Worm (Caenorhabditis elegans) whole organism, L4 larva: Measurements from ENCODE around the gene W06H8.6.

ENCODE experiments used
- D1046.2 ChIP-seq: fragments of 200-800 bp; sonication (Bioruptor generic); IDR thresholded peaks from 2 replicates; pipeline ENCODE4 v1.3.6; 2022; ENCODE audit warnings: missing genetic modification characterization, missing compliant biosample characterization
- F26F4.8 ChIP-seq: fragments of 200-800 bp; sonication (Bioruptor generic); conservative IDR thresholded peaks from 2 replicates; pipeline ENCODE4 v1.3.6; 2022; ENCODE audit warnings: missing genetic modification characterization, missing compliant biosample characterization
- F37D6.2 ChIP-seq: sonication (generic microtip); optimal IDR thresholded peaks from 2 replicates; lab custom pipeline; 2016; ENCODE audit warnings: mild to moderate bottlenecking, missing genetic modification characterization, missing compliant biosample characterization
- F44E2.7 ChIP-seq: fragments of 200-800 bp; sonication (Bioruptor generic); IDR thresholded peaks from 2 replicates; pipeline ENCODE4 v2.1.2; 2022; ENCODE audit warnings: missing genetic modification characterization, missing compliant biosample characterization
- Y5F2A.4 ChIP-seq: fragments of 200-800 bp; sonication (Bioruptor generic); optimal IDR thresholded peaks from 2 replicates; lab custom pipeline; 2018; ENCODE audit warnings: mild to moderate bottlenecking, missing genetic modification characterization, missing compliant biosample characterization
- ceh-20 ChIP-seq: fragments of 200-800 bp; sonication (Bioruptor generic); IDR thresholded peaks from 2 replicates; pipeline ENCODE4 v1.3.6; 2022; ENCODE audit warnings: missing genetic modification reagents, missing genetic modification characterization, missing compliant biosample characterization
- ceh-32 ChIP-seq: sonication (generic microtip); optimal IDR thresholded peaks from 2 replicates; lab custom pipeline; 2016; ENCODE audit warnings: mild to moderate bottlenecking, missing genetic modification characterization, missing compliant biosample characterization; ENCODE audit not compliant: poor library complexity
- ctbp-1 ChIP-seq: fragments of 200-800 bp; sonication (Bioruptor generic); IDR thresholded peaks from 2 replicates; pipeline ENCODE4 v1.3.6; 2022; ENCODE audit warnings: missing genetic modification reagents, missing genetic modification characterization, missing compliant biosample characterization
- daf-12 ChIP-seq: fragments of 150-350 bp; optimal IDR thresholded peaks from 2 replicates; lab custom pipeline; 2014; ENCODE audit warnings: missing biosample characterization, missing genetic modification reagents, missing genetic modification characterization
- daf-16 ChIP-seq, 3 experiments: sonication (generic microtip); optimal IDR thresholded peaks; 2 replicates each; lab custom pipeline; 2016 to 2017; ENCODE audit warnings: missing genetic modification characterization in 3 of 3, missing genetic modification reagents in 3 of 3, mild to moderate bottlenecking in 2 of 3, missing compliant biosample characterization in 2 of 3, missing biosample characterization in 1 of 3, moderate library complexity in 1 of 3
- dmd-6 ChIP-seq: fragments of 200-800 bp; sonication (Bioruptor generic); IDR thresholded peaks from 2 replicates; pipeline ENCODE4 v1.3.6; 2022; ENCODE audit warnings: missing genetic modification reagents, missing genetic modification characterization, missing compliant biosample characterization
- dpl-1 ChIP-seq: fragments of 150-350 bp; optimal IDR thresholded peaks from 2 replicates; lab custom pipeline; 2014; ENCODE audit warnings: missing biosample characterization, missing genetic modification reagents, missing genetic modification characterization
- dve-1 ChIP-seq: sonication (generic microtip); optimal IDR thresholded peaks from 2 replicates; lab custom pipeline; 2017; ENCODE audit warnings: antibody characterized with exemption, mild to moderate bottlenecking, missing genetic modification characterization, missing compliant biosample characterization; ENCODE audit not compliant: insufficient read depth
- egl-27 ChIP-seq: sonication (generic microtip); optimal IDR thresholded peaks from 3 replicates; lab custom pipeline; 2017; ENCODE audit warnings: missing biosample characterization, missing genetic modification reagents, missing genetic modification characterization
- fos-1 ChIP-seq: fragments of 150-350 bp; optimal IDR thresholded peaks from 2 replicates; lab custom pipeline; 2014; ENCODE audit warnings: missing biosample characterization, missing genetic modification characterization
- hif-1 ChIP-seq, 2 experiments: sonication (generic microtip); optimal IDR thresholded peaks; 2 replicates each; lab custom pipeline; 2016 to 2017; ENCODE audit warnings: missing compliant biosample characterization in 2 of 2, missing genetic modification characterization in 2 of 2, missing genetic modification reagents in 2 of 2, missing genotype in 2 of 2, mild to moderate bottlenecking in 1 of 2
- hlh-11 ChIP-seq: fragments of 200-800 bp; sonication (Bioruptor generic); optimal IDR thresholded peaks from 2 replicates; lab custom pipeline; 2018; ENCODE audit warnings: mild to moderate bottlenecking, missing genetic modification characterization, missing compliant biosample characterization
- hlh-30 ChIP-seq: sonication (generic microtip); optimal IDR thresholded peaks from 2 replicates; lab custom pipeline; 2017; ENCODE audit warnings: antibody characterized with exemption, mild to moderate bottlenecking, missing genetic modification characterization, missing compliant biosample characterization; ENCODE audit not compliant: insufficient read depth
- hmg-1.1 ChIP-seq: fragments of 200-800 bp; sonication (Bioruptor generic); IDR thresholded peaks from 2 replicates; pipeline ENCODE4 v1.3.6; 2022; ENCODE audit warnings: missing genetic modification reagents, missing genetic modification characterization, missing compliant biosample characterization
- jun-1 ChIP-seq: fragments of 150-350 bp; optimal IDR thresholded peaks from 2 replicates; lab custom pipeline; 2014; ENCODE audit warnings: missing biosample characterization, missing genetic modification reagents, missing genetic modification characterization
- lin-1 ChIP-seq: fragments of 200-800 bp; sonication (Bioruptor generic); IDR thresholded peaks from 2 replicates; pipeline ENCODE4 v1.3.6; 2022; ENCODE audit warnings: missing genetic modification reagents, missing genetic modification characterization, missing compliant biosample characterization
- lin-38 ChIP-seq: fragments of 200-800 bp; sonication (Bioruptor generic); IDR thresholded peaks from 2 replicates; pipeline ENCODE4 v1.3.6; 2022; ENCODE audit warnings: missing genetic modification reagents, missing genetic modification characterization, missing compliant biosample characterization
- mdl-1 ChIP-seq, 2 experiments: fragments of 150-350 bp in 1 of 2; sonication (generic microtip) in 1 of 2; optimal IDR thresholded peaks; 2 replicates each; lab custom pipeline; 2014 to 2017; ENCODE audit warnings: missing biosample characterization in 2 of 2, missing genetic modification characterization in 2 of 2
- mep-1 ChIP-seq: fragments of 150-350 bp; sonication (generic microtip); optimal IDR thresholded peaks from 3 replicates; lab custom pipeline; 2014; ENCODE audit warnings: missing biosample characterization, missing genetic modification characterization
- mes-2 ChIP-seq: sonication (generic microtip); optimal IDR thresholded peaks from 2 replicates; lab custom pipeline; 2016; ENCODE audit warnings: missing genotype, mild to moderate bottlenecking, missing genetic modification characterization, missing compliant biosample characterization; ENCODE audit not compliant: poor library complexity, severe bottlenecking
- mxl-2 ChIP-seq: fragments of 200-800 bp; sonication (Bioruptor generic); conservative IDR thresholded peaks from 2 replicates; pipeline ENCODE4 v1.3.6; 2022; ENCODE audit warnings: missing genetic modification reagents, missing genetic modification characterization, missing compliant biosample characterization
- mxl-3 ChIP-seq: fragments of 200-800 bp; sonication (Bioruptor generic); optimal IDR thresholded peaks from 2 replicates; lab custom pipeline; 2018; ENCODE audit warnings: mild to moderate bottlenecking, missing genetic modification characterization, missing compliant biosample characterization
- nhr-102 ChIP-seq: sonication (generic microtip); optimal IDR thresholded peaks from 2 replicates; lab custom pipeline; 2016; ENCODE audit warnings: mild to moderate bottlenecking, missing genetic modification characterization, moderate library complexity, missing compliant biosample characterization
- nhr-28 ChIP-seq: fragments of 150-350 bp; optimal IDR thresholded peaks from 2 replicates; lab custom pipeline; 2014; ENCODE audit warnings: missing biosample characterization, missing genetic modification characterization
- nhr-41 ChIP-seq: fragments of 200-800 bp; sonication (Bioruptor generic); IDR thresholded peaks from 2 replicates; pipeline ENCODE4 v1.3.6; 2022; ENCODE audit warnings: missing genetic modification reagents, missing genetic modification characterization, missing compliant biosample characterization
- nhr-48 ChIP-seq: sonication (generic microtip); optimal IDR thresholded peaks from 2 replicates; lab custom pipeline; 2016; ENCODE audit warnings: mild to moderate bottlenecking, missing genetic modification characterization, missing compliant biosample characterization
- nhr-76 ChIP-seq: fragments of 150-350 bp; optimal IDR thresholded peaks from 2 replicates; lab custom pipeline; 2014; ENCODE audit warnings: missing biosample characterization, missing genetic modification characterization
- nhr-77 ChIP-seq: fragments of 150-350 bp; optimal IDR thresholded peaks from 2 replicates; lab custom pipeline; 2014; ENCODE audit warnings: missing biosample characterization, missing genetic modification characterization
- pha-4 ChIP-seq, 2 experiments: fragments of 150-350 bp in 1 of 2; fragments of 200-800 bp in 1 of 2; sonication (Bioruptor generic) in 1 of 2; IDR thresholded peaks in 1 of 2; optimal IDR thresholded peaks in 1 of 2; 2 replicates each; pipeline versions ENCODE4 v1.3.6 to Lab custom; 2014 to 2022; ENCODE audit warnings: missing genetic modification characterization in 2 of 2, missing genetic modification reagents in 2 of 2, missing biosample characterization in 1 of 2, missing compliant biosample characterization in 1 of 2
- php-3 ChIP-seq: fragments of 200-800 bp; sonication (Bioruptor generic); IDR thresholded peaks from 2 replicates; pipeline ENCODE4 v1.3.6; 2022; ENCODE audit warnings: missing genetic modification reagents, missing genetic modification characterization, missing compliant biosample characterization
- pqm-1 ChIP-seq: sonication (generic microtip); optimal IDR thresholded peaks from 2 replicates; lab custom pipeline; 2017; ENCODE audit warnings: missing biosample characterization, missing genetic modification characterization
- saeg-2 ChIP-seq: fragments of 200-800 bp; sonication (Bioruptor generic); IDR thresholded peaks from 2 replicates; pipeline ENCODE4 v1.3.6; 2022; ENCODE audit warnings: missing genetic modification reagents, missing genetic modification characterization, missing compliant biosample characterization
- sdz-12 ChIP-seq: fragments of 200-800 bp; sonication (Bioruptor generic); optimal IDR thresholded peaks from 2 replicates; lab custom pipeline; 2018; ENCODE audit warnings: mild to moderate bottlenecking, missing genetic modification characterization, missing compliant biosample characterization
- set-16 ChIP-seq: fragments of 200-800 bp; sonication (Bioruptor generic); IDR thresholded peaks from 2 replicates; pipeline ENCODE4 v1.3.6; 2022; ENCODE audit warnings: missing genetic modification reagents, missing genetic modification characterization, missing compliant biosample characterization
- spr-3 ChIP-seq: fragments of 200-800 bp; sonication (Bioruptor generic); optimal IDR thresholded peaks from 2 replicates; lab custom pipeline; 2018; ENCODE audit warnings: mild to moderate bottlenecking, missing genetic modification characterization, missing compliant biosample characterization
- tra-1 ChIP-seq: fragments of 200-800 bp; sonication (Bioruptor generic); IDR thresholded peaks from 2 replicates; pipeline ENCODE4 v1.3.6; 2022; ENCODE audit warnings: missing genetic modification reagents, missing genetic modification characterization, missing compliant biosample characterization
- unc-62 ChIP-seq, 3 experiments: fragments of 150-350 bp in 1 of 3; sonication (generic microtip); optimal IDR thresholded peaks in 2 of 3; peaks in 1 of 3; 1 replicate in 1 of 3; 2 replicates in 2 of 3; lab custom pipeline; 2014 to 2017; ENCODE audit warnings: missing biosample characterization in 3 of 3, missing genetic modification characterization in 3 of 3, missing genetic modification reagents in 3 of 3, missing genotype in 1 of 3
- zfp-3 ChIP-seq: fragments of 200-800 bp; sonication (Bioruptor generic); conservative IDR thresholded peaks from 2 replicates; pipeline ENCODE4 v1.3.6; 2022; ENCODE audit warnings: missing genetic modification reagents, missing genetic modification characterization, missing compliant biosample characterization
- zip-11 ChIP-seq: fragments of 200-800 bp; sonication (Bioruptor generic); IDR thresholded peaks from 2 replicates; pipeline ENCODE4 v1.3.6; 2022; ENCODE audit warnings: missing genetic modification characterization, missing compliant biosample characterization

The W06H8.6 gene

ce11 chrV:6244631-6245030 lies 17.8 kb upstream of the W06H8.6 start (continued):
- no peak for TF ChIP-seq fos-1 (tag; lab: Kevin White, UChicago)

- TF ChIP-seq nhr-76 (tag; lab: Kevin White, UChicago) (no peak), mep-1 (tag; lab: Kevin White, UChicago) (peak; percentile 19), hlh-30 (tag; lab: Kevin White, UChicago) (peak; percentile 68), saeg-2 (no peak), lin-1 (GFP tag; lab: Robert Waterston, UW) (peak; percentile 85), Y5F2A.4 (GFP tag; lab: Kevin White, UChicago) (no peak), F37D6.2 (tag; lab: Kevin White, UChicago) (no peak), daf-12 (tag; lab: Kevin White, UChicago) (no peak), zip-11 (GFP tag; lab: Robert Waterston, UW) (no peak), F26F4.8 (GFP tag; lab: Robert Waterston, UW) (no peak), dpl-1 (GFP tag; lab: Kevin White, UChicago) (no peak), set-16 (GFP tag; lab: Robert Waterston, UW) (no peak; the same call in 1 of the 2 replicates), ceh-20 (GFP tag; lab: Robert Waterston, UW) (peak; percentile 16; the same call in 1 of the 2 replicates), tra-1 (GFP tag; lab: Robert Waterston, UW) (peak; percentile 66; the same call in 1 of the 2 replicates), hmg-1.1 (GFP tag; lab: Robert Waterston, UW) (no peak), mxl-2 (GFP tag; lab: Robert Waterston, UW) (no peak), sdz-12 (no peak), dve-1 (peak; percentile 73), mxl-3 (GFP tag; lab: Kevin White, UChicago) (peak; percentile 86), hlh-11 (tag; lab: Kevin White, UChicago) (peak; percentile 89), pqm-1 (tag; lab: Kevin White, UChicago) (peak; percentile 36), unc-62 (GFP tag; optimal IDR thresholded peaks at IDR 0.05 in 1 of 2; lab: Kevin White, UChicago) (no peak), unc-62 (tag; optimal IDR thresholded peaks at IDR 0.05; lab: Kevin White, UChicago) (no peak), nhr-28 (tag; lab: Kevin White, UChicago) (peak; percentile 74), nhr-77 (tag; lab: Kevin White, UChicago) (peak; percentile 51), pha-4 (GFP tag; IDR thresholded peaks at IDR 0.05; lab: Robert Waterston, UW) (0 out of 2 replicates have a peak, but pooled peaks have one; percentile 45), pha-4 (tag; optimal IDR thresholded peaks at IDR 0.05; lab: Kevin White, UChicago) (no peak), nhr-41 (GFP tag; lab: Robert Waterston, UW) (0 out of 2 replicates have a peak, but pooled peaks have one; percentile 20), spr-3 (GFP tag; lab: Kevin White, UChicago) (no peak), D1046.2 (GFP tag; lab: Robert Waterston, UW) (no peak), jun-1 (no peak), F44E2.7 (GFP tag; lab: Robert Waterston, UW) (no peak), lin-38 (GFP tag; lab: Robert Waterston, UW) (no peak), daf-16 (GFP tag; optimal IDR thresholded peaks at IDR 0.05; lab: Kevin White, UChicago) (peak in 1 of 2 experiments; percentile 37), daf-16 (tag; optimal IDR thresholded peaks at IDR 0.05; lab: Kevin White, UChicago) (peak; percentile 89), mdl-1 (tag; optimal IDR thresholded peaks at IDR 0.05; lab: Kevin White, UChicago) (peak; percentile 44 to 57), nhr-48 (peak; percentile 98), nhr-102 (peak; percentile 25), php-3 (GFP tag; lab: Robert Waterston, UW) (peak; percentile 91), mes-2 (peak; percentile 42), ctbp-1 (GFP tag; lab: Robert Waterston, UW) (no peak), hif-1 (tag; optimal IDR thresholded peaks at IDR 0.05; lab: Kevin White, UChicago) (peak in 1 of 2 experiments; percentile 58), dmd-6 (GFP tag; lab: Robert Waterston, UW) (peak; percentile 98), ceh-32 (tag; lab: Kevin White, UChicago) (no peak), egl-27 (tag; lab: Kevin White, UChicago) (no peak), zfp-3 (GFP tag; lab: Robert Waterston, UW) (no peak)
Observed at ce11 chrV:6243260-6243659, 16.4 kb upstream of the W06H8.6 start.
